Fruit fly (Drosophila melanogaster): ENCODE data around the gene fd3F.
A peak's percentile ranks its signal among the peaks of the same experiment; 100 is the strongest.

The fd3F gene

dm6 chrX:3762914-3763489 is 39.1 kb upstream of the fd3F start:
- TF ChIP-seq h (GFP tag; optimal IDR thresholded peaks at IDR 0.05) (peak; percentile 1), ey (GFP tag; optimal IDR thresholded peaks at IDR 0.05) (peak; percentile 12), Hr83 (GFP tag; optimal IDR thresholded peaks at IDR 0.05; ENCODE audit: poor library complexity, severe bottlenecking) (no peak), fru (GFP tag; optimal IDR thresholded peaks at IDR 0.05) (no peak), psq (GFP tag; optimal IDR thresholded peaks at IDR 0.05) (no peak), foxo (GFP tag; optimal IDR thresholded peaks at IDR 0.05) (peak in 1 of 2 experiments; percentile 28), HLH106 (tag; optimal IDR thresholded peaks at IDR 0.05) (no peak), OdsH (GFP tag; optimal IDR thresholded peaks at IDR 0.05) (no peak), Rel (GFP tag; optimal IDR thresholded peaks at IDR 0.05) (no peak), Rel (tag; optimal IDR thresholded peaks at IDR 0.05) (no peak), Hnf4 (GFP tag; optimal IDR thresholded peaks at IDR 0.05) (no peak), sage (GFP tag; optimal IDR thresholded peaks at IDR 0.05) (no peak), rgr (GFP tag; optimal IDR thresholded peaks at IDR 0.05) (no peak), Dfd (GFP tag; optimal IDR thresholded peaks at IDR 0.05) (no peak), GATAd (GFP tag; optimal IDR thresholded peaks at IDR 0.05) (no peak), N (GFP tag; optimal IDR thresholded peaks at IDR 0.05) (no peak)

DNA sequence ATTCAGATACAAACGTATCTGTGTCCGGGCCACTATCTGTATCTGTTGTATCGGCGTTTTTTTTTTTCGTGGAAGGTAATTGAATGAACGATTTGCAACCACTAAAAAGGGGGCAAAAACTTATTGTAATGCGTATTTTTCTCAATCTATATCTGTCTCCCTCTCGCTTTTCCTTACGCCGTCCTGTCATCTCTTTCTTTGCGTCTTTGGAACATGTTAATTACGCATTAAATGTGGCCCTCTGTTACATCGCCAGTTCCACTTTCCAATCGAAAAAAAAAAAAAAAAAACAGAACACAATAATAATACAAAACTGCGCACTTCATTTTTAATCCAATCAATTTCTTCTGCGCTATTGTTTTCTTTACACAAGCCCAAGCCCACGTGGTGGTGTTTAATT is 37.9 kb upstream of the fd3F start:
- TF ChIP-seq Mio (GFP tag; optimal IDR thresholded peaks at IDR 0.05), result no peak
- TF ChIP-seq psq (GFP tag; optimal IDR thresholded peaks at IDR 0.05), result no peak
- TF ChIP-seq brk (GFP tag; optimal IDR thresholded peaks at IDR 0.05), result no peak
- no peak for TF ChIP-seq h (GFP tag; optimal IDR thresholded peaks at IDR 0.05)
- no peak for TF ChIP-seq Hnf4 (GFP tag; optimal IDR thresholded peaks at IDR 0.05)
- no peak for TF ChIP-seq Abd-B (GFP tag; optimal IDR thresholded peaks at IDR 0.05)
- TF ChIP-seq tai (GFP tag; optimal IDR thresholded peaks at IDR 0.05), result no peak
- TF ChIP-seq Myc (optimal IDR thresholded peaks at IDR 0.05), result no peak
- TF ChIP-seq N (GFP tag; optimal IDR thresholded peaks at IDR 0.05), result no peak
- no peak for TF ChIP-seq fru (GFP tag; optimal IDR thresholded peaks at IDR 0.05)
- TF ChIP-seq sage (GFP tag; optimal IDR thresholded peaks at IDR 0.05), result no peak
- no peak for TF ChIP-seq GATAd (GFP tag; optimal IDR thresholded peaks at IDR 0.05)
- TF ChIP-seq Dfd (GFP tag; optimal IDR thresholded peaks at IDR 0.05), result no peak
- no peak for TF ChIP-seq rgr (GFP tag; optimal IDR thresholded peaks at IDR 0.05)
- no peak for TF ChIP-seq Vsx2 (GFP tag; optimal IDR thresholded peaks at IDR 0.05; ENCODE audit: partially characterized antibody)
- TF ChIP-seq Sp1 (GFP tag; optimal IDR thresholded peaks at IDR 0.05), result no peak
- TF ChIP-seq CrebA (GFP tag; optimal IDR thresholded peaks at IDR 0.05; ENCODE audit: borderline replicate concordance), result no peak
- TF ChIP-seq woc (GFP tag; optimal IDR thresholded peaks at IDR 0.05), result no peak
- no peak for TF ChIP-seq jim (GFP tag; optimal IDR thresholded peaks at IDR 0.05)

DNA sequence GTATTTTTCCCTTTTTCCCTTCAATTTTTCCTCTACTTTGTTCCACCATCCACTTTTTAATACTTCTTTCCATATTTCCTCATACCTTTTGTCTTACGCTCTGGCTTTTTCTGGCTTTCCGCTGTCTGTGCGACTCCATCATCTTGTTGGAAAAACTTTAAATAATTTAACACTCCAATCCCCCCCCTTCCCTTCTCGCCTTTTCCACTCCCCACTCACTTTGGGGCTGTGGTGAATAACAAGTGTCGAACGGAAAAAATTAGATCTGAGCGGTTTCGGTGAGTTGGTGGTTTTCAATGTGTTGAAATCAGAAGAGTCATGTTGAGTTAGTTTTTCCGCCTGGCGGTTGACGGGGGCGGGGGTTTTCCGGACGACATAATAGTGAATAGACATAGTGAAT is 35.0 kb upstream of the fd3F start:
- TF ChIP-seq Hnf4 (GFP tag; optimal IDR thresholded peaks at IDR 0.05), result no peak
- TF ChIP-seq psq (GFP tag; optimal IDR thresholded peaks at IDR 0.05), result no peak
- no peak for TF ChIP-seq Mio (GFP tag; optimal IDR thresholded peaks at IDR 0.05)
- TF ChIP-seq Dif (GFP tag; optimal IDR thresholded peaks at IDR 0.05; ENCODE audit: partially characterized antibody), result no peak
- no peak for TF ChIP-seq Myc (optimal IDR thresholded peaks at IDR 0.05)
- no peak for TF ChIP-seq h (GFP tag; optimal IDR thresholded peaks at IDR 0.05)

DNA sequence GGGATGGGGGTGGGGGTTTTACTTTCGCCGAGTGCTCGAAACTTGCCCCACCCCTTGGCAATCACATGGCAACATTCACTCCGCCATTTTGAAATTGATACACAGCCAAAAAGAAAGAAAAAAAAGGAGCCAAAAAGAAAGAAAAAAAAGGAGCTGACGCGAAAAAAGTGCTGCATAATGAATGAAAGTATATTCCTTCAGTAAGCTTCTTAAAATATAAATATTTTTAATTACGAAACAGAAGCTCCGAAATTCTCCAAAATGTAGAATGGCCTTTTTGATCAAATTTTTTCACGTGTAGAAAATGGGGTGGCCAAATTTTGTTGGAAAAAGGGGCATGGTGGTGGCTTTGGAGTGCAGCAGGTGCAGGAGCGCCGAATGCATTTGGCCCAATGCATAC is 33.9 kb upstream of the fd3F start:
- TF ChIP-seq foxo (GFP tag; optimal IDR thresholded peaks at IDR 0.05) (peak in 1 of 2 experiments; percentile 37), dmrt93B (GFP tag; optimal IDR thresholded peaks at IDR 0.05) (peak; percentile 0), N (GFP tag; optimal IDR thresholded peaks at IDR 0.05) (no peak), tai (GFP tag; optimal IDR thresholded peaks at IDR 0.05) (no peak), pan (optimal IDR thresholded peaks at IDR 0.05) (no peak), dsf (GFP tag; optimal IDR thresholded peaks at IDR 0.05; ENCODE audit: borderline replicate concordance) (no peak), CG9705 (GFP tag; optimal IDR thresholded peaks at IDR 0.05) (no peak), sage (GFP tag; optimal IDR thresholded peaks at IDR 0.05) (no peak), GATAd (GFP tag; optimal IDR thresholded peaks at IDR 0.05) (no peak), HLH106 (tag; optimal IDR thresholded peaks at IDR 0.05) (peak; percentile 7), CrebA (GFP tag; optimal IDR thresholded peaks at IDR 0.05; ENCODE audit: borderline replicate concordance) (no peak), rgr (GFP tag; optimal IDR thresholded peaks at IDR 0.05) (peak; percentile 48), Sp1 (GFP tag; optimal IDR thresholded peaks at IDR 0.05) (peak; percentile 47), brk (GFP tag; optimal IDR thresholded peaks at IDR 0.05) (no peak), sv (GFP tag; optimal IDR thresholded peaks at IDR 0.05) (no peak), Hnf4 (GFP tag; optimal IDR thresholded peaks at IDR 0.05) (peak; percentile 9), Jra (GFP tag; optimal IDR thresholded peaks at IDR 0.05) (no peak), CG32264 (GFP tag; optimal IDR thresholded peaks at IDR 0.05) (no peak), jim (GFP tag; optimal IDR thresholded peaks at IDR 0.05) (no peak), Vsx2 (GFP tag; optimal IDR thresholded peaks at IDR 0.05; ENCODE audit: partially characterized antibody) (no peak), psq (GFP tag; optimal IDR thresholded peaks at IDR 0.05) (peak; percentile 20), usp (GFP tag; optimal IDR thresholded peaks at IDR 0.05) (no peak), OdsH (GFP tag; optimal IDR thresholded peaks at IDR 0.05) (peak; percentile 23), Mio (GFP tag; optimal IDR thresholded peaks at IDR 0.05) (no peak), ey (GFP tag; optimal IDR thresholded peaks at IDR 0.05) (peak; percentile 39), Abd-B (GFP tag; optimal IDR thresholded peaks at IDR 0.05) (no peak), Hr78 (GFP tag; optimal IDR thresholded peaks at IDR 0.05) (no peak), Dfd (GFP tag; optimal IDR thresholded peaks at IDR 0.05) (no peak), br (GFP tag; optimal IDR thresholded peaks at IDR 0.05) (peak; percentile 5), Dif (GFP tag; optimal IDR thresholded peaks at IDR 0.05; ENCODE audit: partially characterized antibody) (no peak), lola (GFP tag; optimal IDR thresholded peaks at IDR 0.05) (no peak), Hr83 (GFP tag; optimal IDR thresholded peaks at IDR 0.05; ENCODE audit: poor library complexity, severe bottlenecking) (no peak), Myc (optimal IDR thresholded peaks at IDR 0.05) (no peak), dl (GFP tag; optimal IDR thresholded peaks at IDR 0.05; ENCODE audit: insufficient read depth in 1 of 2, partially characterized antibody in 2 of 2) (no peak), fru (GFP tag; optimal IDR thresholded peaks at IDR 0.05) (peak; percentile 27)

Measured in whole organism, wandering third instar larva.